Fruit fly (Drosophila melanogaster) whole organism, embryonic: ENCODE measurements around the gene lectin-29Ca.
A peak's percentile ranks its signal among the peaks of the same experiment; 100 is the strongest.

Experiments used
- CG10565 ChIP-seq: fragments of 200-800 bp; sonication (Bioruptor generic); optimal IDR thresholded peaks from 3 replicates; lab custom pipeline; 2016; ENCODE audit warnings: missing biosample characterization, mild to moderate bottlenecking, missing genetic modification characterization
- CG12155 ChIP-seq: fragments of 200-800 bp; sonication (Bioruptor generic); optimal IDR thresholded peaks from 3 replicates; lab custom pipeline; 2016; ENCODE audit warnings: missing biosample characterization, missing genetic modification characterization
- CG12236 ChIP-seq: fragments of 200-800 bp; sonication (Bioruptor generic); optimal IDR thresholded peaks from 2 replicates; lab custom pipeline; 2016; ENCODE audit warnings: missing biosample characterization, missing genetic modification characterization
- CG12744 ChIP-seq: fragments of 200-800 bp; sonication (Bioruptor generic); optimal IDR thresholded peaks from 2 replicates; lab custom pipeline; 2016; ENCODE audit warnings: missing biosample characterization, missing genetic modification characterization
- CG13123 ChIP-seq: fragments of 200-800 bp; sonication (Bioruptor generic); optimal IDR thresholded peaks from 2 replicates; lab custom pipeline; 2016; ENCODE audit warnings: missing biosample characterization, missing genetic modification characterization
- CG13287 ChIP-seq: fragments of 200-800 bp; sonication (Bioruptor generic); IDR thresholded peaks from 2 replicates; pipeline ENCODE4 v1.3.6; 2022; ENCODE audit warnings: missing biosample characterization, missing genetic modification characterization; ENCODE audit not compliant: partially characterized antibody
- CG14860 ChIP-seq: fragments of 200-800 bp; sonication (Bioruptor generic); IDR thresholded peaks from 3 replicates; pipeline ENCODE4 v1.3.6; 2022; ENCODE audit warnings: missing biosample characterization, missing genetic modification characterization; ENCODE audit not compliant: partially characterized antibody
- CG16779 ChIP-seq: fragments of 200-800 bp; sonication (Bioruptor generic); IDR thresholded peaks from 2 replicates; pipeline ENCODE4 v1.3.6; 2022; ENCODE audit warnings: missing biosample characterization, missing genetic modification characterization
- CG17359 ChIP-seq: fragments of 200-800 bp; sonication (Bioruptor generic); optimal IDR thresholded peaks from 3 replicates; lab custom pipeline; 2018; ENCODE audit warnings: missing biosample characterization, mild to moderate bottlenecking, missing genetic modification characterization, moderate library complexity
- CG17802 ChIP-seq: fragments of 200-800 bp; sonication (Bioruptor generic); optimal IDR thresholded peaks from 2 replicates; lab custom pipeline; 2018; ENCODE audit warnings: missing biosample characterization, mild to moderate bottlenecking, missing genetic modification characterization, moderate library complexity
- CG18619 ChIP-seq: fragments of 200-800 bp; sonication (Bioruptor generic); optimal IDR thresholded peaks from 3 replicates; lab custom pipeline; 2017; ENCODE audit warnings: missing biosample characterization, mild to moderate bottlenecking, missing genetic modification characterization
- CG2202 ChIP-seq: fragments of 200-800 bp; sonication (Bioruptor generic); optimal IDR thresholded peaks from 2 replicates; lab custom pipeline; 2018; ENCODE audit warnings: missing biosample characterization, mild to moderate bottlenecking, missing genetic modification characterization
- CG2875 ChIP-seq: fragments of 200-800 bp; sonication (Bioruptor generic); optimal IDR thresholded peaks from 2 replicates; lab custom pipeline; 2017; ENCODE audit warnings: missing biosample characterization, mild to moderate bottlenecking, missing genetic modification characterization, missing genetic modification reagents
- CG31388 ChIP-seq: fragments of 200-800 bp; sonication (Bioruptor generic); optimal IDR thresholded peaks from 2 replicates; lab custom pipeline; 2016; ENCODE audit warnings: missing biosample characterization, missing genetic modification characterization
- CG3163 ChIP-seq: fragments of 200-800 bp; sonication (Bioruptor generic); optimal IDR thresholded peaks from 3 replicates; lab custom pipeline; 2016; ENCODE audit warnings: missing biosample characterization, missing genetic modification characterization
- CG3995 ChIP-seq: fragments of 200-800 bp; sonication (Bioruptor generic); optimal IDR thresholded peaks from 3 replicates; lab custom pipeline; 2016; ENCODE audit warnings: missing biosample characterization, missing genetic modification characterization
- CG4854 ChIP-seq: fragments of 200-800 bp; sonication (Bioruptor generic); optimal IDR thresholded peaks from 2 replicates; lab custom pipeline; 2016; ENCODE audit warnings: missing biosample characterization, missing genetic modification characterization, inconsistent platforms
- CG6683 ChIP-seq: fragments of 200-800 bp; sonication (Bioruptor generic); optimal IDR thresholded peaks from 2 replicates; lab custom pipeline; 2017; ENCODE audit warnings: missing biosample characterization, mild to moderate bottlenecking, missing genetic modification characterization, missing genetic modification reagents
- CG6854 ChIP-seq: fragments of 200-800 bp; sonication (Bioruptor generic); optimal IDR thresholded peaks from 3 replicates; lab custom pipeline; 2017; ENCODE audit warnings: missing biosample characterization, mild to moderate bottlenecking, missing genetic modification characterization
- CG7271 ChIP-seq: fragments of 200-800 bp; sonication (Bioruptor generic); optimal IDR thresholded peaks from 2 replicates; lab custom pipeline; 2018; ENCODE audit warnings: missing biosample characterization, mild to moderate bottlenecking, missing genetic modification characterization, moderate library complexity
- CG8765 ChIP-seq: fragments of 200-800 bp; sonication (Bioruptor generic); IDR thresholded peaks from 2 replicates; pipeline ENCODE4 v1.3.6; 2022; ENCODE audit warnings: missing biosample characterization, missing genetic modification characterization
- CG8924 ChIP-seq: fragments of 200-800 bp; optimal IDR thresholded peaks from 3 replicates; lab custom pipeline; 2019; ENCODE audit warnings: missing biosample characterization, mild to moderate bottlenecking, missing genetic modification characterization, moderate library complexity
- Fer3 ChIP-seq: fragments of 200-800 bp; sonication (Bioruptor generic); optimal IDR thresholded peaks from 2 replicates; lab custom pipeline; 2018; ENCODE audit warnings: missing biosample characterization, mild to moderate bottlenecking, missing genetic modification characterization, moderate library complexity
- H15 ChIP-seq: fragments of 200-800 bp; sonication (Bioruptor generic); IDR thresholded peaks from 3 replicates; pipeline ENCODE4 v1.3.6; 2022; ENCODE audit warnings: missing biosample characterization, missing genetic modification characterization
- Hand ChIP-seq: fragments of 200-800 bp; sonication (Bioruptor generic); optimal IDR thresholded peaks from 2 replicates; lab custom pipeline; 2017; ENCODE audit warnings: mild to moderate bottlenecking, missing biosample characterization, missing genetic modification reagents, missing genetic modification characterization
- HmgZ ChIP-seq: fragments of 200-800 bp; sonication (Bioruptor generic); optimal IDR thresholded peaks from 2 replicates; lab custom pipeline; 2018; ENCODE audit warnings: missing biosample characterization, mild to moderate bottlenecking, missing genetic modification characterization
- Hmx ChIP-seq: fragments of 200-800 bp; sonication (Bioruptor generic); optimal IDR thresholded peaks from 2 replicates; lab custom pipeline; 2016; ENCODE audit warnings: missing biosample characterization, missing genetic modification characterization
- Myb ChIP-seq: fragments of 200-800 bp; sonication (Bioruptor generic); optimal IDR thresholded peaks from 2 replicates; lab custom pipeline; 2016; ENCODE audit warnings: missing biosample characterization, missing genetic modification characterization
- NC2β ChIP-seq: fragments of 200-800 bp; sonication (Bioruptor generic); optimal IDR thresholded peaks from 2 replicates; lab custom pipeline; 2016; ENCODE audit warnings: missing biosample characterization, missing genetic modification characterization
- Optix ChIP-seq: fragments of 200-800 bp; sonication (Bioruptor generic); IDR thresholded peaks from 3 replicates; pipeline ENCODE4 v1.3.6; 2022; ENCODE audit warnings: missing biosample characterization, missing genetic modification characterization
- Poxn ChIP-seq: fragments of 200-800 bp; sonication (Bioruptor generic); IDR thresholded peaks from 2 replicates; pipeline ENCODE4 v1.3.6; 2022; ENCODE audit warnings: missing biosample characterization, missing genetic modification characterization
- Ravus ChIP-seq: fragments of 200-800 bp; sonication (Bioruptor generic); IDR thresholded peaks from 2 replicates; pipeline ENCODE4 v1.3.6; 2022; ENCODE audit warnings: missing biosample characterization, missing genetic modification characterization
- Spps ChIP-seq: fragments of 200-800 bp; sonication (Bioruptor generic); optimal IDR thresholded peaks from 2 replicates; lab custom pipeline; 2018; ENCODE audit warnings: missing biosample characterization, mild to moderate bottlenecking, missing genetic modification characterization
- Xrp1 ChIP-seq: fragments of 200-800 bp; sonication (Bioruptor generic); IDR thresholded peaks from 2 replicates; pipeline ENCODE4 v1.3.6; 2022; ENCODE audit warnings: missing biosample characterization, missing genetic modification characterization
- ac ChIP-seq: fragments of 200-800 bp; sonication (Bioruptor generic); optimal IDR thresholded peaks from 3 replicates; lab custom pipeline; 2017; ENCODE audit warnings: missing biosample characterization, mild to moderate bottlenecking, missing genetic modification characterization
- az2 ChIP-seq: fragments of 200-800 bp; sonication (Bioruptor generic); optimal IDR thresholded peaks from 3 replicates; lab custom pipeline; 2016; ENCODE audit warnings: missing biosample characterization, missing genetic modification characterization
- bsh ChIP-seq, 2 experiments: fragments of 200-800 bp; sonication (Bioruptor generic); optimal IDR thresholded peaks; 2 replicates each; lab custom pipeline; 2017 to 2018; ENCODE audit warnings: mild to moderate bottlenecking in 2 of 2, missing biosample characterization in 2 of 2, missing genetic modification characterization in 2 of 2, moderate library complexity in 1 of 2
- cg ChIP-seq: fragments of 200-800 bp; sonication (Bioruptor generic); optimal IDR thresholded peaks from 3 replicates; lab custom pipeline; 2019; ENCODE audit warnings: missing biosample characterization, mild to moderate bottlenecking, missing genetic modification characterization, moderate library complexity
- corto ChIP-seq: fragments of 200-800 bp; sonication (Bioruptor generic); optimal IDR thresholded peaks from 2 replicates; lab custom pipeline; 2016; ENCODE audit warnings: missing biosample characterization, mild to moderate bottlenecking, missing genetic modification characterization, moderate library complexity
- croc ChIP-seq: fragments of 200-800 bp; sonication (Bioruptor generic); conservative IDR thresholded peaks from 3 replicates; pipeline ENCODE4 v1.3.6; 2022; ENCODE audit warnings: missing biosample characterization, missing genetic modification characterization
- crol ChIP-seq: fragments of 200-800 bp; sonication (Bioruptor generic); IDR thresholded peaks from 2 replicates; pipeline ENCODE4 v1.3.6; 2022; ENCODE audit warnings: missing biosample characterization, missing genetic modification characterization
- da ChIP-seq: fragments of 200-800 bp; sonication (Bioruptor generic); optimal IDR thresholded peaks from 2 replicates; lab custom pipeline; 2016; ENCODE audit warnings: missing biosample characterization, missing genetic modification characterization
- dpn ChIP-seq, 2 experiments: fragments of 200-800 bp; sonication (Bioruptor generic); optimal IDR thresholded peaks; 3 replicates each; lab custom pipeline; 2016; ENCODE audit warnings: missing biosample characterization in 2 of 2, missing genetic modification characterization in 2 of 2
- grn ChIP-seq: fragments of 200-800 bp; sonication (Bioruptor generic); optimal IDR thresholded peaks from 3 replicates; lab custom pipeline; 2017; ENCODE audit warnings: missing biosample characterization, missing genetic modification characterization
- ham ChIP-seq: fragments of 200-800 bp; sonication (Bioruptor generic); IDR thresholded peaks from 2 replicates; pipeline ENCODE4 v1.3.6; 2022; ENCODE audit warnings: missing biosample characterization, missing genetic modification characterization
- jumu ChIP-seq: fragments of 200-800 bp; sonication (Bioruptor generic); optimal IDR thresholded peaks from 3 replicates; lab custom pipeline; 2016; ENCODE audit warnings: missing biosample characterization, missing genetic modification characterization
- peb ChIP-seq: fragments of 200-800 bp; sonication (Bioruptor generic); IDR thresholded peaks from 2 replicates; pipeline ENCODE4 v1.3.6; 2022; ENCODE audit warnings: missing biosample characterization, missing genetic modification characterization
- rib ChIP-seq: fragments of 200-800 bp; sonication (Bioruptor generic); IDR thresholded peaks from 2 replicates; pipeline ENCODE4 v1.3.6; 2022; ENCODE audit warnings: missing biosample characterization, missing genetic modification characterization
- shn ChIP-seq: fragments of 200-800 bp; sonication (Bioruptor generic); optimal IDR thresholded peaks from 3 replicates; lab custom pipeline; 2016; ENCODE audit warnings: missing biosample characterization, missing genetic modification characterization
- tna ChIP-seq: fragments of 200-800 bp; sonication (Bioruptor generic); IDR thresholded peaks from 2 replicates; pipeline ENCODE4 v1.3.6; 2022; ENCODE audit warnings: missing biosample characterization, missing genetic modification characterization; ENCODE audit not compliant: partially characterized antibody
- trem ChIP-seq: fragments of 200-800 bp; optimal IDR thresholded peaks from 3 replicates; lab custom pipeline; 2019; ENCODE audit warnings: missing biosample characterization, mild to moderate bottlenecking, missing genetic modification characterization, moderate library complexity

lectin-29Ca gene

dm6 chr2L:8382646-8383045 is 11.4 kb downstream of the lectin-29Ca start, which contains the start of the genes CG13392 and Rcd4 (continued):
- TF ChIP-seq jumu (GFP tag; lab: Kevin White, UChicago) = peak; percentile 73
- TF ChIP-seq H15 (GFP tag; lab: Robert Waterston, UW) = peak; percentile 56; the same call in 1 of the 3 replicates
- peak; percentile 56 for TF ChIP-seq CG17359 (tag; lab: Kevin White, UChicago)
- peak; percentile 80 for TF ChIP-seq CG13287 (GFP tag; lab: Robert Waterston, UW)
- peak; percentile 64 for TF ChIP-seq NC2β (GFP tag; lab: Kevin White, UChicago)
- TF ChIP-seq Hand (GFP tag; lab: Kevin White, UChicago) = no peak
- TF ChIP-seq Ravus = no peak
- TF ChIP-seq CG6683 (GFP tag; lab: Kevin White, UChicago) = peak; percentile 32
- TF ChIP-seq CG3995 (GFP tag; lab: Kevin White, UChicago) = peak; percentile 66
- peak in 1 of 2 experiments; percentile 44 for TF ChIP-seq bsh (GFP tag; optimal IDR thresholded peaks at IDR 0.05; lab: Kevin White, UChicago)
- no peak for TF ChIP-seq tna
- TF ChIP-seq ham (GFP tag; lab: Robert Waterston, UW) = no peak
- no peak for TF ChIP-seq CG13123 (GFP tag; lab: Kevin White, UChicago)
- no peak for TF ChIP-seq Poxn (GFP tag; lab: Robert Waterston, UW)
- peak; percentile 44 for TF ChIP-seq CG12744
- TF ChIP-seq CG4854 = peak; percentile 45
- TF ChIP-seq grn = no peak
- TF ChIP-seq CG2875 (GFP tag; lab: Kevin White, UChicago) = peak; percentile 10
- TF ChIP-seq cg = no peak
- TF ChIP-seq CG18619 (GFP tag; lab: Kevin White, UChicago) = peak; percentile 36
- peak; percentile 64 for TF ChIP-seq CG3163 (GFP tag; lab: Kevin White, UChicago)
- no peak for TF ChIP-seq CG31388 (GFP tag; lab: Kevin White, UChicago)
- no peak for TF ChIP-seq ac (GFP tag; lab: Kevin White, UChicago)
- peak; percentile 77 for TF ChIP-seq Myb
- peak; percentile 23 for TF ChIP-seq da (GFP tag; lab: Kevin White, UChicago)
- peak; percentile 76 for TF ChIP-seq rib (GFP tag; lab: Robert Waterston, UW)
- TF ChIP-seq az2 = peak; percentile 53
- TF ChIP-seq Hmx = no peak
- peak; percentile 84 for TF ChIP-seq CG16779 (GFP tag; lab: Robert Waterston, UW)
- peak; percentile 44; the same call in 2 of the 3 replicates for TF ChIP-seq CG14860 (GFP tag; lab: Robert Waterston, UW)
- no peak for TF ChIP-seq peb
- peak; percentile 70 for TF ChIP-seq CG12155 (GFP tag; lab: Kevin White, UChicago)
- TF ChIP-seq dpn (GFP tag; optimal IDR thresholded peaks at IDR 0.05; lab: Kevin White, UChicago) = peak; percentile 70 to 82
- TF ChIP-seq CG7271 (tag; lab: Kevin White, UChicago) = peak; percentile 70
- TF ChIP-seq CG8765 (GFP tag; lab: Robert Waterston, UW) = 0 out of 2 replicates have a peak, but pooled peaks have one; percentile 30
- peak; percentile 65 for TF ChIP-seq trem (tag; lab: Kevin White, UChicago)
- TF ChIP-seq CG2202 = peak; percentile 18
- TF ChIP-seq shn (GFP tag; lab: Kevin White, UChicago) = peak; percentile 71
- peak; percentile 23 for TF ChIP-seq CG17802 (tag; lab: Kevin White, UChicago)
- no peak for TF ChIP-seq Spps
- no peak for TF ChIP-seq CG12236
- peak; percentile 20 for TF ChIP-seq CG8924
- TF ChIP-seq Xrp1 (GFP tag; lab: Robert Waterston, UW) = peak; percentile 71
- no peak for TF ChIP-seq crol (GFP tag; lab: Robert Waterston, UW)
- TF ChIP-seq Fer3 (tag; lab: Kevin White, UChicago) = peak; percentile 73
- TF ChIP-seq Optix (GFP tag; lab: Robert Waterston, UW) = 0 out of 3 replicates have a peak, but pooled peaks have one; percentile 25
- no peak for TF ChIP-seq CG10565 (GFP tag; lab: Kevin White, UChicago)
- peak; percentile 84 for TF ChIP-seq HmgZ
- TF ChIP-seq CG6854 (GFP tag; lab: Kevin White, UChicago) = no peak
- TF ChIP-seq corto (GFP tag; lab: Kevin White, UChicago) = peak; percentile 38
- TF ChIP-seq croc (GFP tag; lab: Robert Waterston, UW) = no peak
